Worm (Caenorhabditis elegans) whole organism, midembryonic: Measurements from ENCODE around the gene rei-2.

Source experiments
- T22C8.4 ChIP-seq: fragments of 200-800 bp; sonication (Bioruptor generic); IDR thresholded peaks from 2 replicates; pipeline ENCODE4 v1.3.6; 2022; ENCODE audit warnings: missing genetic modification characterization, missing compliant biosample characterization
- cog-1 ChIP-seq: sonication (generic microtip); optimal IDR thresholded peaks from 2 replicates; lab custom pipeline; 2016; ENCODE audit warnings: missing genetic modification characterization, missing compliant biosample characterization
- flt-1 ChIP-seq: fragments of 200-800 bp; sonication (Bioruptor generic); IDR thresholded peaks from 2 replicates; pipeline ENCODE4 v1.3.6; 2022; ENCODE audit warnings: missing genetic modification characterization, missing compliant biosample characterization
- klf-2 ChIP-seq: fragments of 200-800 bp; sonication (Bioruptor generic); conservative IDR thresholded peaks from 2 replicates; pipeline ENCODE4 v1.3.6; 2022; ENCODE audit warnings: missing genetic modification reagents, missing genetic modification characterization, missing compliant biosample characterization
- med-1 ChIP-seq: sonication (generic microtip); optimal IDR thresholded peaks from 2 replicates; lab custom pipeline; 2017; ENCODE audit warnings: missing genetic modification characterization, mild to moderate bottlenecking, missing compliant biosample characterization, antibody characterized with exemption, missing genetic modification reagents; ENCODE audit not compliant: insufficient read depth
- ref-1 ChIP-seq: fragments of 200-800 bp; sonication (Bioruptor generic); conservative IDR thresholded peaks from 2 replicates; pipeline ENCODE4 v1.3.6; 2022; ENCODE audit warnings: missing genetic modification reagents, missing genetic modification characterization, missing compliant biosample characterization
- tab-1 ChIP-seq: fragments of 200-800 bp; sonication (Bioruptor generic); IDR thresholded peaks from 2 replicates; pipeline ENCODE4 v1.3.6; 2022; ENCODE audit warnings: missing genetic modification characterization, missing compliant biosample characterization
- ztf-23 ChIP-seq: fragments of 200-800 bp; sonication (Bioruptor generic); IDR thresholded peaks from 2 replicates; pipeline ENCODE4 v1.3.6; 2022; ENCODE audit warnings: missing genetic modification reagents, missing genetic modification characterization, missing compliant biosample characterization
- ztf-29 ChIP-seq: fragments of 200-800 bp; sonication (Bioruptor generic); IDR thresholded peaks from 2 replicates; pipeline ENCODE4 v1.3.6; 2022; ENCODE audit warnings: missing genetic modification reagents, missing genetic modification characterization, missing compliant biosample characterization

The rei-2 gene

ce11 chrX:1044327-1044726 is 43.6 kb downstream of the rei-2 start:
- no peak for TF ChIP-seq flt-1 (GFP tag; lab: Robert Waterston, UW)
- no peak for TF ChIP-seq med-1 (GFP tag; lab: Kevin White, UChicago)
- TF ChIP-seq klf-2, result no peak

- TF ChIP-seq ref-1 (GFP tag; lab: Robert Waterston, UW) (no peak), klf-2 (no peak), flt-1 (GFP tag; lab: Robert Waterston, UW) (no peak), ztf-29 (GFP tag; lab: Robert Waterston, UW) (no peak), med-1 (GFP tag; lab: Kevin White, UChicago) (no peak), cog-1 (tag; lab: Kevin White, UChicago) (no peak), ztf-23 (no peak), tab-1 (GFP tag; lab: Robert Waterston, UW) (no peak), T22C8.4 (GFP tag; lab: Robert Waterston, UW) (no peak)
Observed at ce11 chrX:1038347-1038746, 49.6 kb downstream of the rei-2 start, which contains the start of gene F55A4.7. F55A4.7 (minus strand) TSS chrX:1038447.

ce11 chrX:1035039-1035598 is 52.8 kb downstream of the rei-2 start, which contains the start of the genes stau-1 and sec-22:
stau-1 (minus strand) TSS chrX:1035286.
sec-22 (plus strand) TSS chrX:1035548.
- TF ChIP-seq tab-1 (GFP tag; lab: Robert Waterston, UW) (0 out of 2 replicates have a peak, but pooled peaks have one; percentile 33), T22C8.4 (GFP tag; lab: Robert Waterston, UW) (peak; percentile 39; the same call in 1 of the 2 replicates), med-1 (GFP tag; lab: Kevin White, UChicago) (no peak), flt-1 (GFP tag; lab: Robert Waterston, UW) (0 out of 2 replicates have a peak, but pooled peaks have one; percentile 37)
